Worm (Caenorhabditis elegans) whole organism, dauer: ENCODE measurements around the gene ifd-1.

Experiments
- unc-62 ChIP-seq: sonication (generic microtip); optimal IDR thresholded peaks from 2 replicates; lab custom pipeline; 2017; ENCODE audit warnings: missing biosample characterization, missing genetic modification reagents, missing genetic modification characterization

ifd-1 gene

ce11 chrX:8786687-8787086, 37.6 kb downstream of the ifd-1 start:
- no peak for TF ChIP-seq unc-62

DNA sequence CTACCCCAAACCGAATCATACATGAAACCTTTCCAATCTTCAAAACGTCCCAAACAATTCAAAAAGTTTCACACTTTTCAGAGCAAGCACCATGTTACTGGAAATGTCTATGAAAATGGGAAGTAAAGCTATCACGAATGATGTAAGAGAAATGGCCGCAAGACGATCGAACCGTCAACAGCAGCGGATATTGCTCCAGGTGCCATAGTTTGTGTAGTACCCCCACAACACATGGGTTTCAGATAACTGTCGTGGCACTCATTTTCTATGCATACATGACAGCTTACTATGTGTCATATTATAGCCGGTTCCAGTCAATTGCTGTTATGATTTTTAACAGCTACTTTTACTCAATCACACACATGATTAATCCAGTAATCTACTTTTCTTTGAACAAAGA, 40.0 kb downstream of the ifd-1 start, which contains the start of gene ZK721.3:
Gene ZK721.3, plus strand, starts transcription at position 301 of the 400 bp plus-strand sequence.
- no peak for TF ChIP-seq unc-62

- no peak for TF ChIP-seq unc-62
Observed at ce11 chrX:8778558-8778957, 45.7 kb downstream of the ifd-1 start, which contains the start of gene ZK721.4. TSS of gene ZK721.4 (plus strand) at chrX:8778858.
